Worm (Caenorhabditis elegans): ENCODE data around the gene Y43F8C.13.

DNA sequence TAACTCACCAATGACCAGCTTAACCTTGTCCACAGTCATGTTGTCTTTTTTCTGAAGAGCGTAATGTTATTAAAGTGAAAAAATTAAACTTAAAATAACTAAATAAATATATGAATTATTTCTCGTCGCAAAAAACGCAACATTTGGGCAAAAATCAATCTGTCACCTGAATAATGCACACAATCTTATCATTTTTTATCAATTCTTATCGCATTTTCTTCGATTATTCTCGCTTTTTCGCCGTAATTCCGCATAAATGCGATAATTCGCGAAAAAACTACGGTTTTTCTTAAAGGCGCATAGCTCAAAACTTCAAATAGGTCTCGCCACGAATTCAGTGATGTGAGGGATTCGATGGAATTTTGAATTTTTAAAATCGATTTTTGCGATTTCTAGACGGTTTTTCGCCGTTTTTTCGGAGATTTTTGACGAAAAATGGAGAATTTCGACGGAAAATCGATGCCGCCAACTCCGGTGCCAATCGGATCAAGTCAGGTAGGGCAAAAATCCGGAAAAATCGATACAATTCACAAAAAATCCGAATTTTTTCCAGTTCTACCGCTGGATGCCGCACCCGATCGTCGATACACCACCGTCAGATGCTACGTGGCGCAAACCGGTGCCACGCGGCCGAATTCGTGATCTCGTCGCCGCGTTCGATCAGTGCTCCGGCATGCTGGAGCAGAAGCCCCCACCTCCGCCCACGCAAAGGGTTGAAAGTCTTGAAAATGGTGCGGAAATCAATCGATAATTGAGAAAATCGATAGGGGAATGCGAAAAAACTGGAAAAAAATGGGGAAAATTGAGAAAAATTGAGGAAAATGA, at the start of gene Y43F8C.13, which contains the start of gene ani-3:
- TF ChIP-seq tab-1 (GFP tag; IDR thresholded peaks at IDR 0.05) (no peak), ref-1 (GFP tag; conservative IDR thresholded peaks at IDR 0.05) (no peak), T22C8.4 (GFP tag; IDR thresholded peaks at IDR 0.05) (peak; percentile 46; the same call in 1 of the 2 replicates), cog-1 (tag; optimal IDR thresholded peaks at IDR 0.05) (no peak), ztf-23 (GFP tag; IDR thresholded peaks at IDR 0.05) (no peak)
